ENCODE assay signal across 1 fruit fly cellular context in the genomic region with DNA sequence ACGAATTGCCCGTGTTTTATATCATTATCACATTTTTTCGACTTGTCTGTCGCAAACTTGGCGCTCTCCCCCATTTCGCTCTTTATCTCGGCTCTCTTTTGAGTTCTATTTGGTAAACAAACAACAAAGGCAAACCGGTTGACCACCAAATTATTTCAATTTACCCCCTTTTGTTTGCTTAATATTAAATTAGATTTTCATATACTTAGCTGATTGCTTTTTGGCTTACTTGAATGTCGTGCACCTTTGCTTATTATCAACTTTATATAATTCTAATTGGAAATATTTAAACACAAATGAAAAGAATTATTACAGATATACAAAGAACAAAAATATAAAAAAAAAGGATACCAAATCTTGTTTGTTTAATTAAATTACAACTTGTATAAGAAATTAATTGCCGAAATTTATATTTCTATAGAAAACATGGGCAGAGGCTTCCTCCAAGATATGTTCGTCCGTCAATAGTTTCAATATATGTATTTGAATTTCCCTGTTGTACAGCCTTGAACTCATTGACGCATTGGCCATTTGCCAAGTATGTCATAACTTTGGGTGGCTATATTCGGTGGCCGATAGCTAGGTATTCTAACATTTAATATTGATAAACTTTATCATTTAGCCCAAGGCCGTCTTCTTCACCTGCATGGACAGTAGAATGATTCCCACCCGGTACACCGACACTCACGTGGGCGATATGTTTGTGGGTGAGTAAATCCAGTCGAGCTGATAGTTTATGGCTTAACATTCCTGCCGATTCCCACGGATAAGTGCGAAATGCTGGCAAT.
TF ChIP-seq lines count a peak whose summit lies in the region.

No protein-coding gene starts in this region.

TF ChIP-seq in whole organism, embryonic, 481 proteins besides CTCF, POLR2A, EP300 and RAD21 (continued from another document):
- TF ChIP-seq Dip3 (GFP tag; optimal IDR thresholded peaks at IDR 0.05; lab: Kevin White, UChicago) (no peak), CG17912 (GFP tag; optimal IDR thresholded peaks at IDR 0.05; lab: Kevin White, UChicago) (no peak), CG14050 (GFP tag; IDR thresholded peaks at IDR 0.05; lab: Robert Waterston, UW) (no peak), Vsx1 (GFP tag; optimal IDR thresholded peaks at IDR 0.05; lab: Kevin White, UChicago) (no peak), ap (GFP tag; IDR thresholded peaks at IDR 0.05; lab: Robert Waterston, UW) (no peak), CG7987 (GFP tag; optimal IDR thresholded peaks at IDR 0.05; lab: Kevin White, UChicago) (no peak), CG10431 (GFP tag; optimal IDR thresholded peaks at IDR 0.05; lab: Kevin White, UChicago) (no peak), seq (GFP tag; IDR thresholded peaks at IDR 0.05; lab: Robert Waterston, UW) (no peak), dmrt11E (tag; optimal IDR thresholded peaks at IDR 0.05; lab: Kevin White, UChicago) (no peak), Ets97D (GFP tag; optimal IDR thresholded peaks at IDR 0.05; lab: Kevin White, UChicago) (no peak), dm (GFP tag; optimal IDR thresholded peaks at IDR 0.05; lab: Kevin White, UChicago) (no peak), Camta (GFP tag; optimal IDR thresholded peaks at IDR 0.05; lab: Kevin White, UChicago) (no peak), lmd (GFP tag; IDR thresholded peaks at IDR 0.05; lab: Robert Waterston, UW) (no peak), CG2199 (GFP tag; IDR thresholded peaks at IDR 0.05; lab: Robert Waterston, UW) (peak; percentile 12; the same call in 1 of the 3 replicates), CG11696 (GFP tag; IDR thresholded peaks at IDR 0.05; lab: Robert Waterston, UW) (no peak), exex (tag; optimal IDR thresholded peaks at IDR 0.05; lab: Kevin White, UChicago) (no peak), fd64A (GFP tag; optimal IDR thresholded peaks at IDR 0.05; lab: Kevin White, UChicago) (no peak), Trl (optimal IDR thresholded peaks at IDR 0.05; lab: Kevin White, UChicago) (peak in 1 of 2 experiments; percentile 50), Trl (GFP tag; optimal IDR thresholded peaks at IDR 0.05; lab: Kevin White, UChicago) (no peak), MTF-1 (GFP tag; optimal IDR thresholded peaks at IDR 0.05; lab: Kevin White, UChicago; ENCODE audit: borderline replicate concordance) (no peak), Sox100B (GFP tag; optimal IDR thresholded peaks at IDR 0.05; lab: Kevin White, UChicago) (no peak), CG18011 (GFP tag; optimal IDR thresholded peaks at IDR 0.05; lab: Kevin White, UChicago) (no peak), CHES-1-like (GFP tag; optimal IDR thresholded peaks at IDR 0.05; lab: Kevin White, UChicago) (no peak), scrt (GFP tag; optimal IDR thresholded peaks at IDR 0.05; lab: Kevin White, UChicago) (no peak), fd96Cb (tag; optimal IDR thresholded peaks at IDR 0.05; lab: Kevin White, UChicago) (no peak), CG31441 (GFP tag; IDR thresholded peaks at IDR 0.05; lab: Robert Waterston, UW) (no peak), CG7745 (tag; optimal IDR thresholded peaks at IDR 0.05; lab: Kevin White, UChicago) (peak; percentile 56), luna (GFP tag; optimal IDR thresholded peaks at IDR 0.05; lab: Kevin White, UChicago) (no peak), CG2712 (tag; optimal IDR thresholded peaks at IDR 0.05; lab: Kevin White, UChicago) (no peak), CG6689 (GFP tag; IDR thresholded peaks at IDR 0.05; lab: Robert Waterston, UW) (no peak), Hr3 (GFP tag; optimal IDR thresholded peaks at IDR 0.05; lab: Kevin White, UChicago) (no peak), tx (GFP tag; optimal IDR thresholded peaks at IDR 0.05; lab: Kevin White, UChicago) (no peak), CG2129 (GFP tag; IDR thresholded peaks at IDR 0.05; lab: Robert Waterston, UW; ENCODE audit: partially characterized antibody) (no peak), CG10366 (GFP tag; IDR thresholded peaks at IDR 0.05; lab: Robert Waterston, UW) (no peak), tin (GFP tag; optimal IDR thresholded peaks at IDR 0.05; lab: Kevin White, UChicago) (no peak), croc (GFP tag; conservative IDR thresholded peaks at IDR 0.05; lab: Robert Waterston, UW) (no peak), CG16813 (GFP tag; IDR thresholded peaks at IDR 0.05; lab: Robert Waterston, UW; ENCODE audit: partially characterized antibody) (no peak), tup (GFP tag; optimal IDR thresholded peaks at IDR 0.05; lab: Kevin White, UChicago) (no peak), CG11695 (GFP tag; IDR thresholded peaks at IDR 0.05; lab: Robert Waterston, UW) (peak; percentile 56; the same call in 2 of the 3 replicates), CG15601 (tag; optimal IDR thresholded peaks at IDR 0.05; lab: Kevin White, UChicago) (no peak), CG33557 (GFP tag; optimal IDR thresholded peaks at IDR 0.05; lab: Kevin White, UChicago) (no peak), CG8478 (optimal IDR thresholded peaks at IDR 0.05; lab: Kevin White, UChicago) (no peak), fd102C (GFP tag; optimal IDR thresholded peaks at IDR 0.05; lab: Kevin White, UChicago) (no peak), CG12236 (GFP tag; optimal IDR thresholded peaks at IDR 0.05; lab: Kevin White, UChicago) (no peak), toy (GFP tag; IDR thresholded peaks at IDR 0.05; lab: Robert Waterston, UW) (no peak), Lpt (GFP tag; optimal IDR thresholded peaks at IDR 0.05; lab: Kevin White, UChicago) (no peak), CG13123 (GFP tag; optimal IDR thresholded peaks at IDR 0.05; lab: Kevin White, UChicago) (no peak), tna (GFP tag; IDR thresholded peaks at IDR 0.05; lab: Robert Waterston, UW; ENCODE audit: partially characterized antibody) (peak; percentile 13; the same call in 1 of the 2 replicates), pnt (GFP tag; optimal IDR thresholded peaks at IDR 0.05; lab: Kevin White, UChicago) (no peak), CG10979 (tag; optimal IDR thresholded peaks at IDR 0.05; lab: Kevin White, UChicago) (no peak), sisA (GFP tag; IDR thresholded peaks at IDR 0.05; lab: Robert Waterston, UW) (no peak), gsb-n (tag; optimal IDR thresholded peaks at IDR 0.05; lab: Kevin White, UChicago) (no peak)
